Fruit fly (Drosophila melanogaster) Kc167 (cell line): Measurements from ENCODE around the gene Lcp65Ae.

ENCODE experiments used
- Sin3A ChIP-seq: fragments of >200 bp; optimal IDR thresholded peaks from 2 replicates; lab custom pipeline; 2018; ENCODE audit warnings: missing external identifiers
- h ChIP-seq: fragments of >200 bp; optimal IDR thresholded peaks from 3 replicates; lab custom pipeline; 2018; ENCODE audit warnings: missing external identifiers
- insv ChIP-seq: fragments of >200 bp; optimal IDR thresholded peaks from 3 replicates; lab custom pipeline; 2018; ENCODE audit warnings: missing external identifiers
- psq ChIP-seq: fragments of >200 bp; optimal IDR thresholded peaks from 2 replicates; lab custom pipeline; 2017; ENCODE audit warnings: missing external identifiers
- ttk ChIP-seq: sonication (Bioruptor generic); optimal IDR thresholded peaks from 2 replicates; lab custom pipeline; 2017; ENCODE audit warnings: missing external identifiers

dm6 chr3L:6124616-6125408 is 13.1 kb downstream of the Lcp65Ae start:
- no peak for TF ChIP-seq psq
- TF ChIP-seq ttk (lab: Kevin White, UChicago) = no peak
- TF ChIP-seq insv (lab: Kevin White, UChicago) = no peak
- TF ChIP-seq h (lab: Kevin White, UChicago) = no peak
- no peak for TF ChIP-seq Sin3A (lab: Kevin White, UChicago)
